Fruit fly (Drosophila melanogaster): Measurements from ENCODE around the gene Grl62c.

Gene Grl62c

dm6 chr3L:2026691-2027090, at the start of gene Grl62c:
Grl62c (plus strand) TSS chr3L:2026991.
- TF ChIP-seq psq (optimal IDR thresholded peaks at IDR 0.05) (no peak), Myc (optimal IDR thresholded peaks at IDR 0.05) (no peak), ttk (optimal IDR thresholded peaks at IDR 0.05) (no peak), h (optimal IDR thresholded peaks at IDR 0.05) (no peak), Sin3A (optimal IDR thresholded peaks at IDR 0.05) (no peak)

- TF ChIP-seq Myc (optimal IDR thresholded peaks at IDR 0.05) (no peak), h (optimal IDR thresholded peaks at IDR 0.05) (no peak), insv (optimal IDR thresholded peaks at IDR 0.05) (no peak), Sin3A (optimal IDR thresholded peaks at IDR 0.05) (no peak), ttk (optimal IDR thresholded peaks at IDR 0.05) (no peak), psq (optimal IDR thresholded peaks at IDR 0.05) (no peak)
Observed at dm6 chr3L:1985406-1985805, 41.4 kb upstream of the Grl62c start.

dm6 chr3L:2004732-2005131, 22.1 kb upstream of the Grl62c start:
- TF ChIP-seq Sin3A (optimal IDR thresholded peaks at IDR 0.05) (no peak), ttk (optimal IDR thresholded peaks at IDR 0.05) (no peak), h (optimal IDR thresholded peaks at IDR 0.05) (no peak), Myc (optimal IDR thresholded peaks at IDR 0.05) (no peak), psq (optimal IDR thresholded peaks at IDR 0.05) (no peak), insv (optimal IDR thresholded peaks at IDR 0.05) (no peak)

dm6 chr3L:2005551-2005950, 21.2 kb upstream of the Grl62c start, which contains the start of gene CG42841:
CG42841 (minus strand) TSS chr3L:2005651.
- TF ChIP-seq h (optimal IDR thresholded peaks at IDR 0.05): no peak
- no peak for TF ChIP-seq ttk (optimal IDR thresholded peaks at IDR 0.05)
- no peak for TF ChIP-seq psq (optimal IDR thresholded peaks at IDR 0.05)
- TF ChIP-seq insv (optimal IDR thresholded peaks at IDR 0.05): no peak
- no peak for TF ChIP-seq Sin3A (optimal IDR thresholded peaks at IDR 0.05)
- TF ChIP-seq Myc (optimal IDR thresholded peaks at IDR 0.05): no peak

- TF ChIP-seq insv (optimal IDR thresholded peaks at IDR 0.05): no peak
- TF ChIP-seq Myc (optimal IDR thresholded peaks at IDR 0.05): no peak
- TF ChIP-seq ttk (optimal IDR thresholded peaks at IDR 0.05): no peak
- no peak for TF ChIP-seq h (optimal IDR thresholded peaks at IDR 0.05)
- no peak for TF ChIP-seq Sin3A (optimal IDR thresholded peaks at IDR 0.05)
- TF ChIP-seq psq (optimal IDR thresholded peaks at IDR 0.05): no peak
Observed at dm6 chr3L:2021858-2022257, 4.9 kb upstream of the Grl62c start, which contains the start of gene Grl62a. Grl62a (minus strand) TSS chr3L:2021958.

dm6 chr3L:2023291-2023690, 3.5 kb upstream of the Grl62c start, which contains the start of gene Grl62b:
Grl62b (minus strand) TSS chr3L:2023391.
- TF ChIP-seq insv (optimal IDR thresholded peaks at IDR 0.05) (no peak), ttk (optimal IDR thresholded peaks at IDR 0.05) (no peak), Myc (optimal IDR thresholded peaks at IDR 0.05) (no peak), psq (optimal IDR thresholded peaks at IDR 0.05) (no peak), Sin3A (optimal IDR thresholded peaks at IDR 0.05) (no peak), h (optimal IDR thresholded peaks at IDR 0.05) (no peak)

- TF ChIP-seq Sin3A (optimal IDR thresholded peaks at IDR 0.05) (no peak), psq (optimal IDR thresholded peaks at IDR 0.05) (no peak), Myc (optimal IDR thresholded peaks at IDR 0.05) (no peak), ttk (optimal IDR thresholded peaks at IDR 0.05) (no peak), h (optimal IDR thresholded peaks at IDR 0.05) (no peak), insv (optimal IDR thresholded peaks at IDR 0.05) (no peak)
Observed at dm6 chr3L:2038124-2038523, 11.3 kb downstream of the Grl62c start, which contains the start of gene CG42355. CG42355 (minus strand) TSS chr3L:2038224.
